Worm (Caenorhabditis elegans): ENCODE measurements around the gene scl-15.

DNA sequence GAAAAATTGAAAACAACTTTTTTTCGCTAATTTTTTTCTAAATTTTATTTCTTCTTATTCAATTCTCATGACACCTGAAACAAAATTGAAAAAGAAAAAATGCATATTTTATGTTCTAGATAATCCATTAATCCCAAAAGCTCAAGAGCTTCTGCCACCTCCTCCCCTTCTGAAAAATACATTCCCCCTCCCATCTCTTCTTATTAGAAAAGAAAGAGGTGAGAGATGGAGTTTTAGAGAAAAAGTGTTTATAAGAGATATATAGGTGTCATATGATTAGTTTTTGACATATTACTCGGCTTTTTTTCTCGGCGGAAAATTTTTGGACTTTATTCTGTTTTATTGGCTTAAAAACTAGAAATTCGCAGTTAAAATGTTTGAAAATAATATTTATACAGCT is 13.9 kb downstream of the scl-15 start:
- TF ChIP-seq nhr-84 (tag; optimal IDR thresholded peaks at IDR 0.05) (no peak), C16A3.4 (tag; optimal IDR thresholded peaks at IDR 0.05) (no peak), nhr-11 (tag; optimal IDR thresholded peaks at IDR 0.05) (no peak), ceh-88 (GFP tag; IDR thresholded peaks at IDR 0.05) (no peak), tbx-2 (tag; optimal IDR thresholded peaks at IDR 0.05) (no peak), ama-1 (optimal IDR thresholded peaks at IDR 0.05) (no peak), zag-1 (tag; optimal IDR thresholded peaks at IDR 0.05) (no peak), lin-14 (GFP tag; optimal IDR thresholded peaks at IDR 0.05) (no peak), nhr-237 (tag; optimal IDR thresholded peaks at IDR 0.05) (no peak), lin-39 (tag; optimal IDR thresholded peaks at IDR 0.05) (no peak), dpl-1 (GFP tag; optimal IDR thresholded peaks at IDR 0.05) (no peak), aly-2 (tag; optimal IDR thresholded peaks at IDR 0.05) (no peak), unc-130 (tag; optimal IDR thresholded peaks at IDR 0.05) (no peak)
